Worm (Caenorhabditis elegans) whole organism, mixed stage, embryonic: ENCODE results near the gene C35A5.8.

Source experiments
- ces-1 ChIP-seq: fragments of 150-350 bp; optimal IDR thresholded peaks from 2 replicates; lab custom pipeline; 2014; ENCODE audit warnings: missing biosample characterization, missing genetic modification reagents, missing genetic modification characterization
- elt-3 ChIP-seq: fragments of 150-350 bp; optimal IDR thresholded peaks from 2 replicates; lab custom pipeline; 2014; ENCODE audit warnings: missing biosample characterization, missing genetic modification characterization
- nhr-237 ChIP-seq: fragments of 150-350 bp; optimal IDR thresholded peaks from 2 replicates; lab custom pipeline; 2014; ENCODE audit warnings: missing biosample characterization, missing genetic modification characterization
- pha-4 ChIP-seq: fragments of 150-350 bp; optimal IDR thresholded peaks from 2 replicates; lab custom pipeline; 2018; ENCODE audit warnings: missing biosample characterization, missing genetic modification reagents, missing genetic modification characterization
- snpc-4 ChIP-seq: fragments of 150-350 bp; optimal IDR thresholded peaks from 2 replicates; lab custom pipeline; 2014; ENCODE audit warnings: missing biosample characterization, missing genetic modification characterization
- unc-39 ChIP-seq: fragments of 150-350 bp; optimal IDR thresholded peaks from 2 replicates; lab custom pipeline; 2014; ENCODE audit warnings: missing biosample characterization, missing genetic modification characterization
- unc-62 ChIP-seq: fragments of 150-350 bp; optimal IDR thresholded peaks from 2 replicates; lab custom pipeline; 2014; ENCODE audit warnings: missing biosample characterization, missing genetic modification reagents, missing genetic modification characterization

DNA sequence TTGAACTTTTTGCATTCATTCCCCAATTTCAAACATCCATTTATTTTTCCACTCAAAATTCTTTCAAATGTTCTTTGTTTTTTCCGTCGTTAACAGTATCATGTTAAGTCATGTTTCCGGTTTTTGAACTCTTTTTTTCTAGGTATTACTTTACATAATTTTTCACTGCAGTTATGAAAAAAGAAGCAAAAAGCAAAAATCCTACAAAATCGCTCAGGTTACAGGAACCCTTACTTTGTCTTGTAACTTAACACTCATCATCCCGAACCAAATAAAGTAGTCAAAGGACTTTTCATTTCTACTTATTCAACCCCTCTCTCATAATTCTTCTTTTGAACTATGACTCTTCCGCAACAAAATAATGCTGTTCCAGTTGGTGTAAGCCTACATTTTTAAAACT, 34.3 kb downstream of the C35A5.8 start, which contains the start of gene aqp-5:
- no peak for TF ChIP-seq unc-39
- no peak for TF ChIP-seq ces-1
- TF ChIP-seq pha-4 (tag; lab: Kevin White, UChicago) = no peak
- no peak for TF ChIP-seq elt-3 (tag; lab: Kevin White, UChicago)
- no peak for TF ChIP-seq unc-62 (GFP tag; lab: Kevin White, UChicago)
- no peak for TF ChIP-seq nhr-237 (tag; lab: Kevin White, UChicago)
- no peak for TF ChIP-seq snpc-4 (tag; lab: Kevin White, UChicago)
